Worm (Caenorhabditis elegans): ENCODE measurements around the gene F18A11.5.

ce11 chrII:12985813-12986212 lies 28.3 kb downstream of the F18A11.5 start:
- TF ChIP-seq flt-1 (GFP tag; IDR thresholded peaks at IDR 0.05) (no peak), T22C8.4 (GFP tag; IDR thresholded peaks at IDR 0.05) (no peak), tab-1 (GFP tag; IDR thresholded peaks at IDR 0.05) (no peak), ztf-29 (GFP tag; IDR thresholded peaks at IDR 0.05) (no peak), ref-1 (GFP tag; conservative IDR thresholded peaks at IDR 0.05) (no peak), ztf-23 (GFP tag; IDR thresholded peaks at IDR 0.05) (no peak), klf-2 (GFP tag; conservative IDR thresholded peaks at IDR 0.05) (no peak)

Measured in whole organism, midembryonic.